Fruit fly (Drosophila melanogaster) ovary, adult (tissue): Measurements from ENCODE around the gene Akh.

Source experiments
- CG17801 ChIP-seq: fragments of 200-800 bp; optimal IDR thresholded peaks from 2 replicates; lab custom pipeline; 2019; ENCODE audit warnings: missing biosample characterization, mild to moderate bottlenecking, missing genetic modification characterization, moderate library complexity; ENCODE audit not compliant: partially characterized antibody

The Akh gene

DNA sequence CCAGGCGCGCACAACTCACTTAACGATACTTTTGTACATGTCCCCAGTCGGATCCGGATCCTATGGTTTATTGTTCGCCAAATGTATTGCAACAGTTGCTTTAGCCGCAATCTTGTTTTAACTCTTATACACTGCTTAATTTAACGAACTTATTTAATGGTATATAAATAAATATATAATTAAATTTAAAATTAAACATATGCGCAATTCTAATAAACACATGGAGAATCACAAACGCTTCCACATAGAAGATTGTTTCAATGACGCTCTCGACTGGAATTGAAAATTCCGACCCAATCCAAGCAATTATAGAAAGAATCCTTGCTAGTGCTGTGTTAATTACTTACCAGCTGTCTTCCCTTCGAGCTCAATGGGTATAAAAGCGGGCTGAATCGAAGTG is at the start of gene Akh:
Gene Akh (plus strand): TSS at position 301 of the 400 bp plus-strand sequence.
- no peak for TF ChIP-seq CG17801

DNA sequence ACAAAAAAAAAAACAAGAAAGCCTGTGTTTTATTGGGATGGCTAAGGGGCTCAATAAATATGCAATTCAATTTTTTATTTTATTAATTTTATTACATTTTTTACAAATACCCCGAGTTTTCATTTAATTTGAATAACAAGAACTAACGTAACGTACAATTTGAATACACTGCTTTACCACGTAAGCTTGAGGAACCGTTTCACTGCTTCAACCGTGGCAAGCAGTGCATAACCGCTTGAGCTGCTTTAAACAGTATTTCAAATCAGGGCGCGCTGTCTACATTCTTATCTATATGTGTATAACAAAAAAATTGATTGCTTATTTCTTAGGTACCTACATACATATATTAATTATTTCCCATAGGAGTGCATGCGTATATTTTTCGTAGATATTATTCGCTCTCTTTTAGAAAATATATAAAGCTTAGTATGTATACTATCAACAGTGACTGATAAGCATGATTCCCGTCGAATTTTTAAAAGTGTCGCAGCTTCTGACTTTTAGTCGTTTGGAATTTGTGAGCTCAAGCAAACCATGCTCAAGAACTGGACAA is 48.5 kb upstream of the Akh start, which contains the start of gene CG14990:
Gene CG14990 (plus strand): TSS at position 503 of the 553 bp plus-strand sequence.
- no peak for TF ChIP-seq CG17801

DNA sequence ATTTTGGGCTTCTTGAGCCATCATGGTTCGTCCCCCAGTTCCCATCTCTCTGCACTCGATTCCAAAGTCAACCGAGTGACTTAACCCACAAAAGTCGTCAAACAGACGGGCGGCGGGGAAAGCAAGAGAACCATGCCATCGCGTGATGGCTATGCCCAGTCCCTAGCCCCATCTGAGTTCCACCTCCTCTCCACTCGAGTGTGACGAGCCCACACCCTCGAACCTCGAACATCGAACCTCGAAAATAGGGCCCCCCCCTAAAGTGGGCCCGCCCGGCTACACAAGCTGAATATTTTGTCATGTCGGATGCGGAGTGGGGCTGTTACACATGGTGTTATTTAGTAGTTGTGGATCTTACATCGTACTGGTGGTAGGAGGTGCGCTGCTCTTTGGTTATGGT is 44.7 kb upstream of the Akh start:
- TF ChIP-seq CG17801, result no peak

DNA sequence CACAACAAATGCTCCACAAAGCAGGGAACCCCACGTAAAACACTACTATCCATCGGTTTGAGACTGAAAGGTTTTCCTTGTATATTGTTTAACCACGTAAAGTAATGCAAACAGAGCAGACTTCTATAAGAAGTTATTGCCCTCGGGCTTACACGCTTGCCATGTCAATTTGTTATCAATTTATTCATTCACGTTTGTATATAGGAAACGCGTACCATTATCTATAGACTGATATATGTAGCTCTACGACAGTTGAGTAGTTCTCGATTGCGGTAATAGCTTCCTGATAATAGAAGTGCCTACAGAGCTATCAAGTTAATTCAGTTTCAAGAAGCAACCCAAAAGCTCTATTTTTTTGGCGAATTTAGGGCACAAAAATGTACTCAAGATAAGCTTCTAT is 42.1 kb upstream of the Akh start:
- no peak for TF ChIP-seq CG17801

DNA sequence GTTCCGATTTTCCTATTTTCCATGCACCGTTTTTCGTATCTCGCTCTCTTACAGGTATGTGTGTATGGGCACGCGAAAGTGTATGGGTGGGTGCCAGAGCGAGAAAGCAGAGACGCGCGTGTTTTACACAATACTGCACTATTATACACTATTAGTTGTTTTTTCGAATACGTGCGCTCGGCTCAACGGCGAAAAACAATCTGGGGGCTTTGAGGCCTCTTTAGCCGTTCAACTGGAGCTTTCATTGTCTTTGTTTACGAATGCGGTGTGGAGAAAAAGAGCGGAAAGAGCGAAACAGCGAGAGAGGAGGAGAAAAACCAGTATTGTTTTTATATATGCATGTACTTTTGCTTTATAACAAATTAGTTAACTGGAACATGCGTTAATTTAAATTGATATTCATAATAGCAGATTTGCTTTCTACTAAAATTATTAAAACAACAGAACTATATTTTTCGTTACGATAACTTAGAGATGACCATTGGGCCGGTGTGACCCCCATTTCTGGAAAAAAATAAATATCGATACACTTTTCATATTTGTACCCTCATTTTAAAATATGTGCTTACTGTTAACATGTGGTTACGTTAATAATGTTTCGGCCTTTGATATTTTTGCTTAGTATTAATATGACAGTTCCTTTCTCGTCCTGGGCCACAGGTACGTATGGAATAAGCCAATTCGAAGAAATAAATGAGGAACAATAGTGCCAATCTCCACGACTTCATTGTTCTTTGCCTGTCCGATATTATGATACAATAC is 38.6 kb upstream of the Akh start, which contains the start of gene CG14995:
Gene CG14995 (minus strand): TSS at position 761 of the 762 bp plus-strand sequence.
- TF ChIP-seq CG17801, result peak; percentile 72

DNA sequence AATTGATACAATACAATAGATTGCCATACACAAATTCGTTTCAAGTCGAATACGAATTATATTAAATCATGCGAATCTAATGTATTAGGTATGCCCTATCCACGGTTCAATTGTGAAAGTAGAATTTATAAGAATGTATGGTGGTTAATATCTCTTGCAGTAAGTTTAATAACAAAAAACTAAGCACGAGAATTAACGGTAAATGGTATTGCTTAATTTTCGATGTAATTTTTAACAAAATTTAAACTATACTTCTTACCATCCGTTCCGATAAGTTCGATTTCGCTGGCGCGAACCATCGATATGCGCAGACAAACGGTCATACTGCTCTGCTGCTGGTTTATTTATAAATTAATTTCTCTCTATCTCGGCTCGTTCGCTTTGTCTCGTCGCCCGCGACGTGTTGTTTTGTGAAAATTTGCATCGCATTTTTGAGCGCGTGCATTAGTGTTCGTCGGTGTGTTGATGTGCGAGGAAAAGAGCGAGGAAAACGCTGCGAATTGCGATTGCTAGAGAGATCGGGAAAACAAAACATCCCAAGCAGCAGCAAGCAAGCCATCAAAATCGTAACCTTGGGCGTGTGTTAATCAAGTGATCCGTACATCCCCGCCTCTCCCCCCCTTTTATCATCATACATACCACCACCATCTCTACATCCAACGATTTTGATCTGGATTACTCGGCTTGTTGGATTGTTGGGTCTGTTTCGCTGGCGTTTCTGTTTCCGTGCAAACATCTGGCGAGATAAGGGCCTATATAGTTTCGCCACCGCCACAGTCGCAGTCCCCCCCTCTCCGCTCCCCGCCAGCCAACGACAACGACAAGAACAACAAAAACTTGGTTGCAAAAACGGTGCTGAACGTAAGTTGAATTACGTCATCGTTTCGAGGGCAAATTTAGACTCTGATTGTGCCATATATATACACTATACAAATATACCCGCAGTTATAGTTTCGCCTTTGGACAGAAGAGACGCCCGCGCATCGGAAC is 37.7 kb upstream of the Akh start, which contains the start of gene Fit1:
Gene Fit1 (plus strand): TSS at position 307 of the 990 bp plus-strand sequence.
- TF ChIP-seq CG17801, result peak; percentile 35

DNA sequence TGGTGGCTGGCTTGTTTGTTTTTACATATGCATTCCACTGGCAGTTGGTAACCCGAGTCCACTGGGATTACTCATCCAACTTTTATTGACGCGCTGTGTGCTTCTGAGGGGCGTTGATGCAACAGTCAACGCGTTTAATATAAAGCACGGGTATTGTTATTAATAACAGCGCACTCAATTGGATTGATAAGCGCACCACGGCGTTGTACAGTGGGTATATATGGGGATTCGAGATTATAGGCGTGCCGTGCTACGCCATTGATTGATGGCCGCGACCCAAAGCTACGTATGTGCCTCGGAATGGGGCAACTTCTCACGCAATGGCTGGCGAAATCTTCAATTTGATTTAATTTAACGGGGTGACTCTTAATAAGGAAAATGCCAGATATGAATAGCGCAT is 34.1 kb upstream of the Akh start:
- no peak for TF ChIP-seq CG17801

DNA sequence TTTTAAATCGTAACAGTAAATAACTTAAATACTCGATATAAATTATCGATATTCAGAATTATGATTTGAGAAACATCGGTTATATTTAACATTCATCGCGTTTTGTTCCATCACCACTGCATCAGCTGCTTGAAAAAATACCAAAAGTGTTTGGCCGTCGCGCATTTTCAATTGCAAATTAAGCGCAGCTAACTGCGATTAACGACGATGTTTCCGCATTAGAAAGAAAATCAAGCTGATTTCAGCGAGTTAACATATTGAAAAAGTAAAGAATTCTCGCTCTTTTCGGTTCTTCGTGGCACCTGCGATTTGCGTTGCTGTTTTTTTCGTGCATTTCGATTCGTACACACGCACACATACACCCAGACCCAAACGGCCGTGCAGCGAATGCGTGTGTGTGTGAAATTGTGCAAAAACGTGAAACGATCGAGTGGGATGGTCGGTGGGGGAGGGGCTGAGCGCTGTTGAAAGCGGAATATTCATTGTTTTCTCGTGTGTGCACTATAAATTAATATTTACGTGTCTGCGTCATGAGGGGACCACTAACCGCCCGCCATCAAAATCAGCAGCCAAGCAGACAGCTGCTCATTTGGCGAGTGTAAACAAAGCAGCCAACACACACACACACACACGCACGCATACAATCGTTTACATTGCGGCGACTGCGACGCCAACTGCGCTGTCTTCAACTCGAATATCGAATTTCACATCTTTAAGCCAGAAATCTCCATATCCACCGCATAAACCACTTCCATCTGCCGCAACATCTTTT is 33.0 kb upstream of the Akh start, which contains the start of gene Ack:
Gene Ack (plus strand): TSS at position 115 of the 772 bp plus-strand sequence.
- TF ChIP-seq CG17801, result no peak

DNA sequence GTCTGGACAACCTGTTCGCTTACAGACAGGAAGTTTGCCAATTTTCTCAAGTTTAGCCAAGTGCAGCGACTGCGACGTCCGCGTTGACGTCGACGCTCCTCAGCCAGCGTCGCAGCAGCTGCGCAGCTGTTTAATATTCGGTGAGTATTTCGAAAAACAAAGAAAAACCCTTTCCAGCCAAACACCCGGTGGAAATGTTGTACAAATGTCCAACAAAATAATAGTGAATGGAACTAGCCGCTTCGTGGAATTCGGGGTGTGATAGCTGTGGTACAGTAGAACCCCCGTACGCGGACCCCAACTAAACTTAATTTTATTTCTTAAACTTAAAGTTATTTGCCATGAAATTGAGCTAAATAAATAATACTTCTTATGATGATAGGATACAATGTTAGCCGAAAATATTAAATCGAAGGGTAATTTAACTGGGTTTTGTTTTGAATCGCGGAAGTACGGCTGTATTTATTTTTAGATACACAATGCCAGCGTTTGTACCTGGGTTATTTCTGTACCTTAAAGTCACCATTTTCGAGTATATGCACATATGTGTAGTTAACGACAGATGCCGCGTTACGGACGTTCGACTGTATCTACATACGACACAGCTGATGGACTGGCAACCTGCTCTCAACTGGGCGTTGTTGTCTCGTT is 32.3 kb upstream of the Akh start:
- TF ChIP-seq CG17801, result peak; percentile 22

DNA sequence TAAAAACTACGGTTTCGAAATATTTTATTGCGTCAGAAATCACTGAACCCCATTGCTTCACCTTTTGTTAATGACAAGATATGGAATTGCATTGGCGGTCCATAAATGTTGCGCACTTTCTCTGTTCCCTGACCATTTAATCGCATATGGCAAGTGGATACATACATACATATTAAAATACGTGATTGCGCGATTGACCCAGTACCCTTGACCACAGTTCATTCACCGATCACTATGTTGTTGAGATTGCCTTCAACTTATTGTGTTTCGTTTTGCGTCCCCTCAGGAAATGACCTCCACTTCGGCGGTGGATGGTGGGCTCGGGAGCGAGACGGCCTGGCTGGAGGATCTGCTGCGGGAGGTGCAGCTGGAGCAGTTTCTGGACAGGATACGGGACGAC is 31.1 kb upstream of the Akh start:
- TF ChIP-seq CG17801, result no peak

DNA sequence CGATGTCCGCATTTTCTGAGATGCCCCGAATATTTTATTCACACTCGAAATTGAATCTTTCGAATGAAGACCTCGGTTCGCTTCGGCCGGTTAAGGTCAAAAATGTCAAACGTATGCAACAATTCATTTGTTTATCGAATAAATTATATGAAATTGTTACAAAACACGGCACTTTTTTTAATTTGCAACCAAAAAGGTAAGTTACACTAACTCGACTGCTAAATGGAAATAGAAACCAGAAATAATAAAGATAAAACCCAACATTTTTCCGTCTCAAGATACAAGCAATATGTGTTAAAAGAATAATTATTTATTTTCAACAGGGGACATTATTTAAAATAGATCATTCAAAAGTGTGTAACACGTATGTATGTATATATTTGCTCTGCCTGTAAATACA is 27.3 kb upstream of the Akh start:
- no peak for TF ChIP-seq CG17801

DNA sequence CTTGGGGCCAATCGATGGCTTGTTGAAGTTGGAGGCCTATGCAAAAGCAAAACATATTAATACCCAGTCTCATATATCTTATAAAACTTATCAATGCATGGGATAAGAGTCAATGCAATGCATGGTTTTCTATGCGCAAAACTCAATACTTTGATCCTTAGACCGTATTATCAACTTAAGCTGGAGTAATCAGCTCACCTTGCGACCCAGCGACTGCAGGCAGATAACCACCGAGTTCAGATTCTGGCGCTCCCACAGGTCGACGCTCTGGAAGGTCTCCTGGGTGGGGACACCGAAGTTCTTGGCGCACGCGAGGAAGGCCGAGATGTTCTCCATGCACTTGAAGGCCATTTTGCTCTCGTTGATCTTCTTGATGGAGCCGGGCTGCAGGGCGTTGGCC is 26.2 kb upstream of the Akh start:
- no peak for TF ChIP-seq CG17801

DNA sequence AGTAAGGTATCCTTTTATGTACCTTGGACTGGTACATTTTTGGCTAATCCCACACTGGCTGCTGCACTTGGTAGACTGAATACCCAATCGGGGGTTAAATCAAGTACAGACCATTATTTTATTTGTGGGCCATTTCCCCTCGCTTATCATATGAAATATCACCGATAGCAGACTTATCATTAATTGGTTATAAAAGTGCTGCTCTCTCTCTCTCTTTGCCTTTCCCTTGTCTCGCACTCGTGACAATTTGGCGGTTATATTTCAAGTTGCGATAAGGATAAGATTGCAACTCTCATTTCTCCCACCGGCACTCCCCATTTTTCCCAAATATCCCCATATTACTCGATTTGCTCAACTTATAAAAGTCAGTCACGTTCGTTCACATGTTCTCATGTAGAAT is 25.6 kb upstream of the Akh start:
- TF ChIP-seq CG17801, result no peak

DNA sequence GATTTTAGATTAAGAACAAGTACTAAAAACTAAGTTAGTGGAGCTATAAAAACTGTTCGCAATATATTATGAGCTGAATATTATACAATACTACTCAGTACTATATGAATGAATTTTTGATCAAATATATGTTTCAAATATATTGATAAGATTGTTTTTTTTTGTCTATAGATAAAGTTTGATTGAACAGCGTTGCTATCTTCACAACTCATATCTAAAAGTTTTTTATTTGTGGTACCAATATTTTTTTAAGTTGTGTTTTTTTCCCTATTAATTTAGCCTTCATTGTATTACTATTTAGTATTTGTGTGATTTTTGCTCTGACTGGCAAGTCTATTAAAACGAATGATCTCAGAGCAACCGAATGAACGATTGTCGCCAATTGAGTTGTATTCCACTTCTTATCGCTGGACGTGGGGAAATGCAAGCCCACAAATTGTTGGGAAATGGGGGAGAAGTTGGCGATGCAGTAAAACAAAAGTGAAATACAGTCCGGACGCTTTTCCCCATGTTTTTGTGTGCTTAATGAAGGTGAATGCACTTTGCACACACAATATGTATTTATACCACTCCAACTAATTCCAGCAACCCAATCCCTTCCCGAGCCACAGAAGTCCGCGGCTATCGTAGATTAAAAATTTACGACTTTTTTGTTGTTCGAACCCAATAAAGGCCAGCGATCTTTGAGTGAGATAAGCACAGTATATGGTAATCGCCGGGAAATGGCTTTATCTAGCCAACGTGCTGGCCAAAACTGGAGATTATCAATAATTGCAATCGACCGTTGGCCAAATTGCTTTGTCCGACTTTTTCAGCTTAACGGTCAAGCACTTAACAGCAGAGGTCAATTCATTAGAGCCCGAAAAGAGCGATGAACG is 24.5 kb upstream of the Akh start:
- TF ChIP-seq CG17801, result peak; percentile 45
